Fruit fly (Drosophila melanogaster): ENCODE results near the gene CG32547.

CG32547 gene

DNA sequence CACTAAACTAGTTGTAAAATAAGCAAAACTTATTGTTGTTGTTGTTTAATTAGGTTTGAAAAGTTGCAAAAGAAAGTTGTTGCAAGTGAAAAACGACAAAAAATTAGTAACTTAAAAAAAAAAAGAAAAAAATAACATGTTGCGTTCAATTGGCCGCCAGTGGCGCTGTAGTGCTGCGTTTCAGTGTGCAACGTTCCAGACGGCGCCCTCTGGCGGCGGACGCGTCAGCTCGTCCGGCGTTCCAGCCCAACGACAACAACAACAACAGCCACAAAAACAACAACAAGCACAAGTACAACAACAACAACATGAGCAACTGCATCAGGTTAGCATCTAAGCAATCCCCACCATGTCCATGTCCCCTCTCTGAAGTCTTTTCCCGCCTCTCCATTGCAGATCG is 38.1 kb upstream of the CG32547 start (continued):
- TF ChIP-seq wek (GFP tag; optimal IDR thresholded peaks at IDR 0.05) (no peak), Adf1 (GFP tag; IDR thresholded peaks at IDR 0.05) (no peak), CG30020 (tag; optimal IDR thresholded peaks at IDR 0.05) (no peak), eyg (GFP tag; optimal IDR thresholded peaks at IDR 0.05) (no peak), CG10321 (GFP tag; IDR thresholded peaks at IDR 0.05) (no peak), pho (GFP tag; optimal IDR thresholded peaks at IDR 0.05) (no peak), BEAF-32 (GFP tag; optimal IDR thresholded peaks at IDR 0.05) (no peak), CG31441 (GFP tag; IDR thresholded peaks at IDR 0.05) (peak; percentile 32; the same call in 1 of the 2 replicates), fd102C (GFP tag; optimal IDR thresholded peaks at IDR 0.05) (no peak), ftz-f1 (GFP tag; optimal IDR thresholded peaks at IDR 0.05) (no peak), ham (GFP tag; IDR thresholded peaks at IDR 0.05) (no peak), Pdp1 (GFP tag; optimal IDR thresholded peaks at IDR 0.05) (no peak), CG4360 (GFP tag; IDR thresholded peaks at IDR 0.05) (peak; percentile 100), mirr (GFP tag; optimal IDR thresholded peaks at IDR 0.05) (no peak), tx (GFP tag; optimal IDR thresholded peaks at IDR 0.05) (no peak), E2f2 (GFP tag; IDR thresholded peaks at IDR 0.05) (peak; percentile 39; the same call in 1 of the 2 replicates), Neu2 (GFP tag; optimal IDR thresholded peaks at IDR 0.05; ENCODE audit: borderline replicate concordance) (no peak), Atf-2 (GFP tag; optimal IDR thresholded peaks at IDR 0.05) (peak; percentile 38), CG15073 (GFP tag; optimal IDR thresholded peaks at IDR 0.05) (no peak), Hmr (GFP tag; optimal IDR thresholded peaks at IDR 0.05) (no peak), kay (GFP tag; optimal IDR thresholded peaks at IDR 0.05) (no peak), nom (GFP tag; optimal IDR thresholded peaks at IDR 0.05) (no peak), lola (GFP tag; optimal IDR thresholded peaks at IDR 0.05) (no peak), CG1233 (GFP tag; optimal IDR thresholded peaks at IDR 0.05) (no peak), danr (GFP tag; IDR thresholded peaks at IDR 0.05) (no peak), lilli (GFP tag; optimal IDR thresholded peaks at IDR 0.05) (no peak), CG10366 (GFP tag; IDR thresholded peaks at IDR 0.05) (no peak; the same call in 1 of the 2 replicates), pb (GFP tag; optimal IDR thresholded peaks at IDR 0.05) (peak; percentile 7), CG6654 (GFP tag; optimal IDR thresholded peaks at IDR 0.05) (no peak), CG12659 (GFP tag; optimal IDR thresholded peaks at IDR 0.05) (peak; percentile 30), CG10267 (tag; optimal IDR thresholded peaks at IDR 0.05) (peak; percentile 6), Sox102F (GFP tag; optimal IDR thresholded peaks at IDR 0.05) (peak; percentile 45), luna (GFP tag; optimal IDR thresholded peaks at IDR 0.05) (no peak), Abd-B (GFP tag; optimal IDR thresholded peaks at IDR 0.05) (no peak), CHES-1-like (GFP tag; optimal IDR thresholded peaks at IDR 0.05) (peak; percentile 25), sqz (GFP tag; optimal IDR thresholded peaks at IDR 0.05) (peak; percentile 81), CG12155 (GFP tag; optimal IDR thresholded peaks at IDR 0.05) (no peak), toy (GFP tag; IDR thresholded peaks at IDR 0.05) (no peak), CG17829 (tag; optimal IDR thresholded peaks at IDR 0.05) (peak; percentile 40), CG4282 (GFP tag; optimal IDR thresholded peaks at IDR 0.05) (no peak), CG16779 (GFP tag; IDR thresholded peaks at IDR 0.05) (no peak), Dad (GFP tag; optimal IDR thresholded peaks at IDR 0.05) (no peak), CG4424 (GFP tag; optimal IDR thresholded peaks at IDR 0.05) (no peak), Aef1 (GFP tag; IDR thresholded peaks at IDR 0.05) (peak; percentile 62), gcm (GFP tag; optimal IDR thresholded peaks at IDR 0.05) (no peak), CG43689 (GFP tag; IDR thresholded peaks at IDR 0.05) (0 out of 2 replicates have a peak, but pooled peaks have one; percentile 28), al (GFP tag; IDR thresholded peaks at IDR 0.05) (no peak), CG34224 (GFP tag; IDR thresholded peaks at IDR 0.05; ENCODE audit: partially characterized antibody) (no peak), CG12104 (GFP tag; optimal IDR thresholded peaks at IDR 0.05) (no peak), ems (GFP tag; optimal IDR thresholded peaks at IDR 0.05) (no peak), caup (GFP tag; optimal IDR thresholded peaks at IDR 0.05; ENCODE audit: severe bottlenecking) (no peak)

Measured in whole organism, embryonic.